Worm (Caenorhabditis elegans): ENCODE data around the gene F17H10.1.

F17H10.1 gene

ce11 chrX:13144975-13145618, 40.1 kb downstream of the F17H10.1 start (continued):
- TF ChIP-seq F52B5.7 (tag; optimal IDR thresholded peaks at IDR 0.05): peak; percentile 78
- TF ChIP-seq nfya-2 (GFP tag; IDR thresholded peaks at IDR 0.05): no peak
- no peak for TF ChIP-seq zim-3 (tag; optimal IDR thresholded peaks at IDR 0.05)
- TF ChIP-seq Y53F4B.3 (GFP tag; IDR thresholded peaks at IDR 0.05): no peak
- peak; percentile 94 for TF ChIP-seq ceh-27 (GFP tag; optimal IDR thresholded peaks at IDR 0.05)
- no peak for TF ChIP-seq F49E8.2 (tag; optimal IDR thresholded peaks at IDR 0.05; ENCODE audit: insufficient read depth)
- TF ChIP-seq snpc-1.1 (tag; optimal IDR thresholded peaks at IDR 0.05; ENCODE audit: insufficient read depth): no peak
- TF ChIP-seq lin-26 (GFP tag; IDR thresholded peaks at IDR 0.05): peak; percentile 76
- peak; percentile 87 for TF ChIP-seq pbrm-1 (GFP tag; IDR thresholded peaks at IDR 0.05)
- TF ChIP-seq unc-62 (GFP tag; optimal IDR thresholded peaks at IDR 0.05): peak; percentile 74
- TF ChIP-seq mcd-1 (GFP tag; IDR thresholded peaks at IDR 0.05): peak; percentile 83
- TF ChIP-seq F39B2.1 (GFP tag; IDR thresholded peaks at IDR 0.05): no peak
- TF ChIP-seq egrh-3 (GFP tag; IDR thresholded peaks at IDR 0.05): peak; percentile 88
- peak; percentile 75 for TF ChIP-seq Y53G8AR.9 (GFP tag; conservative IDR thresholded peaks at IDR 0.05)
- TF ChIP-seq tbx-9 (tag; optimal IDR thresholded peaks at IDR 0.05; ENCODE audit: borderline replicate concordance): no peak
- TF ChIP-seq F23B12.7 (tag; optimal IDR thresholded peaks at IDR 0.05; ENCODE audit: insufficient read depth): no peak
- no peak for TF ChIP-seq nhr-179 (tag; optimal IDR thresholded peaks at IDR 0.05)
- TF ChIP-seq ceh-40 (GFP tag; IDR thresholded peaks at IDR 0.05): 0 out of 2 replicates have a peak, but pooled peaks have one; percentile 58
- TF ChIP-seq ztf-22 (GFP tag; optimal IDR thresholded peaks at IDR 0.05): peak; percentile 50
- TF ChIP-seq hsf-1 (GFP tag; IDR thresholded peaks at IDR 0.05): peak; percentile 45; the same call in 1 of the 2 replicates
- TF ChIP-seq hlh-26 (GFP tag; conservative IDR thresholded peaks at IDR 0.05): no peak
- TF ChIP-seq madf-3 (GFP tag; IDR thresholded peaks at IDR 0.05): no peak
- no peak for TF ChIP-seq madf-6 (GFP tag; IDR thresholded peaks at IDR 0.05)
- TF ChIP-seq mel-28 (tag; optimal IDR thresholded peaks at IDR 0.05; ENCODE audit: borderline replicate concordance): no peak
- peak; percentile 13 for TF ChIP-seq ztf-3 (GFP tag; optimal IDR thresholded peaks at IDR 0.05)
- TF ChIP-seq unc-130 (GFP tag; optimal IDR thresholded peaks at IDR 0.05): no peak
- peak; percentile 97 for TF ChIP-seq lin-40 (tag; optimal IDR thresholded peaks at IDR 0.05)
- peak; percentile 97 for TF ChIP-seq ama-1 (optimal IDR thresholded peaks at IDR 0.05)
- peak in 1 of 2 experiments; percentile 63 for TF ChIP-seq ama-1 (GFP tag; optimal IDR thresholded peaks at IDR 0.05)
- no peak for TF ChIP-seq ceh-91 (GFP tag; IDR thresholded peaks at IDR 0.05)
- TF ChIP-seq cebp-1 (GFP tag; IDR thresholded peaks at IDR 0.05): 0 out of 2 replicates have a peak, but pooled peaks have one; percentile 60
- peak; percentile 95 for TF ChIP-seq cebp-1 (tag; optimal IDR thresholded peaks at IDR 0.05)
- TF ChIP-seq madf-10 (tag; optimal IDR thresholded peaks at IDR 0.05): peak; percentile 82
- peak; percentile 53 for TF ChIP-seq B0035.1 (tag; optimal IDR thresholded peaks at IDR 0.05)
- TF ChIP-seq mes-4 (tag; optimal IDR thresholded peaks at IDR 0.05): no peak
- TF ChIP-seq T26A5.8 (tag; optimal IDR thresholded peaks at IDR 0.05): no peak
- TF ChIP-seq nhr-80 (tag; optimal IDR thresholded peaks at IDR 0.05): peak; percentile 94
- TF ChIP-seq gei-17 (GFP tag; optimal IDR thresholded peaks at IDR 0.05): peak; percentile 90
- peak; percentile 27 for TF ChIP-seq B0261.1 (tag; optimal IDR thresholded peaks at IDR 0.05)

Measured in whole organism, young adult.